Worm (Caenorhabditis elegans) whole organism, L3 larva: ENCODE results near the gene hot-2.

Experiments used
- R02D3.7 ChIP-seq: fragments of 150-350 bp; optimal IDR thresholded peaks from 2 replicates; lab custom pipeline; 2014; ENCODE audit warnings: missing biosample characterization, missing genetic modification characterization
- ZK546.5 ChIP-seq: sonication (generic microtip); optimal IDR thresholded peaks from 2 replicates; lab custom pipeline; 2017; ENCODE audit warnings: missing biosample characterization, missing genetic modification characterization
- aly-2 ChIP-seq: fragments of 150-350 bp; optimal IDR thresholded peaks from 2 replicates; lab custom pipeline; 2014; ENCODE audit warnings: missing biosample characterization, missing genetic modification characterization
- ama-1 ChIP-seq: fragments of 150-350 bp; optimal IDR thresholded peaks from 2 replicates; lab custom pipeline; 2018
- ceh-16 ChIP-seq: sonication (generic microtip); optimal IDR thresholded peaks from 2 replicates; lab custom pipeline; 2017; ENCODE audit warnings: missing biosample characterization, missing genetic modification characterization
- ceh-28 ChIP-seq: fragments of 150-350 bp; optimal IDR thresholded peaks from 2 replicates; lab custom pipeline; 2014; ENCODE audit warnings: missing biosample characterization, missing genetic modification reagents, missing genetic modification characterization
- ceh-82 ChIP-seq: fragments of 150-350 bp; optimal IDR thresholded peaks from 2 replicates; lab custom pipeline; 2014; ENCODE audit warnings: missing biosample characterization, missing genetic modification characterization
- ceh-9 ChIP-seq: sonication (generic microtip); optimal IDR thresholded peaks from 2 replicates; lab custom pipeline; 2018; ENCODE audit warnings: missing biosample characterization, missing genetic modification characterization
- daf-12 ChIP-seq: fragments of 150-350 bp; optimal IDR thresholded peaks from 2 replicates; lab custom pipeline; 2014; ENCODE audit warnings: missing biosample characterization, missing genetic modification reagents, missing genetic modification characterization
- egl-27 ChIP-seq: sonication (generic microtip); optimal IDR thresholded peaks from 4 replicates; lab custom pipeline; 2017; ENCODE audit warnings: missing biosample characterization, missing genetic modification reagents, missing genetic modification characterization
- egl-5 ChIP-seq: fragments of 150-350 bp; optimal IDR thresholded peaks from 2 replicates; lab custom pipeline; 2017; ENCODE audit warnings: missing biosample characterization, missing genetic modification reagents, missing genetic modification characterization, inconsistent platforms
- elt-1 ChIP-seq: fragments of 150-350 bp; optimal IDR thresholded peaks from 2 replicates; lab custom pipeline; 2014; ENCODE audit warnings: missing biosample characterization, missing genetic modification characterization
- elt-2 ChIP-seq: sonication (generic microtip); optimal IDR thresholded peaks from 2 replicates; lab custom pipeline; 2016; ENCODE audit warnings: missing genetic modification reagents, mild to moderate bottlenecking, missing genetic modification characterization, missing compliant biosample characterization
- elt-3 ChIP-seq, 3 experiments: fragments of 150-350 bp in 1 of 3; sonication (generic microtip) in 2 of 3; optimal IDR thresholded peaks; 2 replicates in 2 of 3; 4 replicates in 1 of 3; lab custom pipeline; 2014 to 2017; ENCODE audit warnings: missing biosample characterization in 3 of 3, missing genetic modification characterization in 3 of 3
- eor-1 ChIP-seq, 2 experiments: fragments of 150-350 bp; optimal IDR thresholded peaks; 2 replicates each; lab custom pipeline; 2014 to 2018; ENCODE audit warnings: missing biosample characterization in 2 of 2, missing genetic modification characterization in 2 of 2
- fkh-10 ChIP-seq: sonication (generic microtip); optimal IDR thresholded peaks from 2 replicates; lab custom pipeline; 2017; ENCODE audit warnings: missing biosample characterization, missing genetic modification reagents, missing genetic modification characterization
- fkh-2 ChIP-seq: fragments of 150-350 bp; optimal IDR thresholded peaks from 2 replicates; lab custom pipeline; 2014; ENCODE audit warnings: missing biosample characterization, missing genetic modification reagents, missing genetic modification characterization
- fos-1 ChIP-seq: fragments of 150-350 bp; optimal IDR thresholded peaks from 2 replicates; lab custom pipeline; 2014; ENCODE audit warnings: missing biosample characterization, missing genetic modification characterization
- hmg-11 ChIP-seq: sonication (generic microtip); optimal IDR thresholded peaks from 2 replicates; lab custom pipeline; 2016; ENCODE audit warnings: missing genetic modification characterization, missing compliant biosample characterization
- jun-1 ChIP-seq: fragments of 150-350 bp; optimal IDR thresholded peaks from 2 replicates; lab custom pipeline; 2014; ENCODE audit warnings: missing biosample characterization, missing genetic modification reagents, missing genetic modification characterization
- lin-15B ChIP-seq: fragments of 150-350 bp; optimal IDR thresholded peaks from 2 replicates; lab custom pipeline; 2014; ENCODE audit warnings: missing biosample characterization, missing genetic modification characterization
- lin-39 ChIP-seq: fragments of 150-350 bp; optimal IDR thresholded peaks from 2 replicates; lab custom pipeline; 2018; ENCODE audit warnings: missing biosample characterization, missing genetic modification reagents, missing genetic modification characterization
- lsy-12 ChIP-seq: sonication (generic microtip); optimal IDR thresholded peaks from 2 replicates; lab custom pipeline; 2016; ENCODE audit warnings: mild to moderate bottlenecking, missing genetic modification characterization, missing compliant biosample characterization
- mdl-1 ChIP-seq: fragments of 150-350 bp; optimal IDR thresholded peaks from 2 replicates; lab custom pipeline; 2014; ENCODE audit warnings: missing biosample characterization, missing genetic modification characterization
- mml-1 ChIP-seq: fragments of 150-350 bp; sonication (generic microtip); optimal IDR thresholded peaks from 3 replicates; lab custom pipeline; 2014; ENCODE audit warnings: missing biosample characterization, missing genetic modification characterization
- nfya-1 ChIP-seq: sonication (generic microtip); optimal IDR thresholded peaks from 2 replicates; lab custom pipeline; 2017; ENCODE audit warnings: missing genetic modification characterization, mild to moderate bottlenecking, missing compliant biosample characterization, antibody characterized with exemption, moderate library complexity; ENCODE audit not compliant: insufficient read depth
- nhr-11 ChIP-seq: fragments of 150-350 bp; optimal IDR thresholded peaks from 2 replicates; lab custom pipeline; 2014; ENCODE audit warnings: missing biosample characterization, missing genetic modification characterization
- nhr-12 ChIP-seq: fragments of 150-350 bp; optimal IDR thresholded peaks from 2 replicates; lab custom pipeline; 2014; ENCODE audit warnings: missing biosample characterization, missing genetic modification characterization
- nhr-23 ChIP-seq: fragments of 150-350 bp; optimal IDR thresholded peaks from 2 replicates; lab custom pipeline; 2014; ENCODE audit warnings: missing biosample characterization, missing genetic modification reagents, missing genetic modification characterization
- nhr-237 ChIP-seq: fragments of 150-350 bp; optimal IDR thresholded peaks from 2 replicates; lab custom pipeline; 2014; ENCODE audit warnings: missing biosample characterization, missing genetic modification characterization
- nhr-25 ChIP-seq: sonication (generic microtip); optimal IDR thresholded peaks from 2 replicates; lab custom pipeline; 2017; ENCODE audit warnings: missing biosample characterization, missing genetic modification characterization
- nhr-28 ChIP-seq: fragments of 150-350 bp; optimal IDR thresholded peaks from 2 replicates; lab custom pipeline; 2014; ENCODE audit warnings: missing biosample characterization, missing genetic modification characterization
- nhr-43 ChIP-seq: sonication (generic microtip); optimal IDR thresholded peaks from 2 replicates; lab custom pipeline; 2016; ENCODE audit warnings: mild to moderate bottlenecking, missing genetic modification characterization, missing compliant biosample characterization; ENCODE audit not compliant: poor library complexity, severe bottlenecking
- nhr-67 ChIP-seq: fragments of 150-350 bp; optimal IDR thresholded peaks from 2 replicates; lab custom pipeline; 2014; ENCODE audit warnings: missing biosample characterization, missing genetic modification characterization
- nhr-76 ChIP-seq: fragments of 150-350 bp; sonication (generic microtip); optimal IDR thresholded peaks from 5 replicates; lab custom pipeline; 2014; ENCODE audit warnings: missing biosample characterization, missing genetic modification characterization
- nhr-77 ChIP-seq: fragments of 150-350 bp; optimal IDR thresholded peaks from 2 replicates; lab custom pipeline; 2014; ENCODE audit warnings: missing biosample characterization, missing genetic modification characterization
- pha-4 ChIP-seq: fragments of 150-350 bp; optimal IDR thresholded peaks from 2 replicates; lab custom pipeline; 2014; ENCODE audit warnings: missing biosample characterization, missing genetic modification reagents, missing genetic modification characterization
- pqm-1 ChIP-seq: fragments of 150-350 bp; optimal IDR thresholded peaks from 2 replicates; lab custom pipeline; 2017; ENCODE audit warnings: missing biosample characterization, missing genetic modification characterization, inconsistent platforms
- sea-2 ChIP-seq: fragments of 150-350 bp; sonication (generic microtip); optimal IDR thresholded peaks from 4 replicates; lab custom pipeline; 2014; ENCODE audit warnings: missing biosample characterization, missing genetic modification reagents, missing genetic modification characterization
- skn-1 ChIP-seq: fragments of 150-350 bp; optimal IDR thresholded peaks from 2 replicates; lab custom pipeline; 2014; ENCODE audit warnings: missing biosample characterization, missing genetic modification characterization
- snpc-4 ChIP-seq: fragments of 150-350 bp; optimal IDR thresholded peaks from 2 replicates; lab custom pipeline; 2014; ENCODE audit warnings: missing biosample characterization, missing genetic modification characterization
- tbx-2 ChIP-seq: sonication (generic microtip); optimal IDR thresholded peaks from 2 replicates; lab custom pipeline; 2016; ENCODE audit warnings: mild to moderate bottlenecking, missing genetic modification characterization, missing compliant biosample characterization
- unc-39 ChIP-seq: sonication (generic microtip); optimal IDR thresholded peaks from 4 replicates; lab custom pipeline; 2017; ENCODE audit warnings: missing biosample characterization, missing genetic modification characterization
- unc-62 ChIP-seq: fragments of 150-350 bp; sonication (generic microtip); optimal IDR thresholded peaks from 4 replicates; lab custom pipeline; 2014; ENCODE audit warnings: missing biosample characterization, missing genetic modification reagents, missing genetic modification characterization
- zag-1 ChIP-seq: fragments of 150-350 bp; optimal IDR thresholded peaks from 2 replicates; lab custom pipeline; 2014; ENCODE audit warnings: missing biosample characterization, missing genetic modification characterization
- ztf-11 ChIP-seq: fragments of 150-350 bp; optimal IDR thresholded peaks from 2 replicates; lab custom pipeline; 2014; ENCODE audit warnings: missing biosample characterization, missing genetic modification characterization
- ztf-4 ChIP-seq: fragments of 150-350 bp; optimal IDR thresholded peaks from 2 replicates; lab custom pipeline; 2014; ENCODE audit warnings: missing biosample characterization, missing genetic modification characterization

hot-2 gene

ce11 chrV:19153244-19153643 lies 21.3 kb upstream of the hot-2 start:
- TF ChIP-seq tbx-2 (tag; lab: Kevin White, UChicago) (no peak), pha-4 (peak; percentile 46)
- TF ChIP-seq, all 47 proteins: peak for 1

ce11 chrV:19153806-19154205 lies 20.8 kb upstream of the hot-2 start, which contains the start of gene tsp-13:
TSS of gene tsp-13 (plus strand) at chrV:19154106.
- no peak for TF ChIP-seq pha-4
- TF ChIP-seq zag-1, result no peak
- TF ChIP-seq ceh-28 (tag; lab: Kevin White, UChicago), result no peak
- no peak for TF ChIP-seq nhr-25 (tag; lab: Kevin White, UChicago)
- no peak for TF ChIP-seq tbx-2 (tag; lab: Kevin White, UChicago)
- no peak for TF ChIP-seq fkh-2 (tag; lab: Kevin White, UChicago)
- no peak for TF ChIP-seq ceh-82 (tag; lab: Kevin White, UChicago)
- no peak for TF ChIP-seq lin-15B (tag; lab: Kevin White, UChicago)
- TF ChIP-seq elt-1 (tag; lab: Kevin White, UChicago), result no peak
- TF ChIP-seq lsy-12 (tag; lab: Kevin White, UChicago), result no peak
- TF ChIP-seq ceh-16 (tag; lab: Kevin White, UChicago), result no peak
- no peak for TF ChIP-seq nhr-76
- TF ChIP-seq ama-1 (lab: Kevin White, UChicago), result no peak
- no peak for TF ChIP-seq aly-2 (tag; lab: Kevin White, UChicago)
- no peak for TF ChIP-seq elt-2 (tag; lab: Kevin White, UChicago)
- no peak for TF ChIP-seq eor-1 (tag; optimal IDR thresholded peaks at IDR 0.05; lab: Kevin White, UChicago)
- TF ChIP-seq ztf-11, result no peak
- TF ChIP-seq nhr-12, result no peak
- TF ChIP-seq egl-5 (tag; lab: Kevin White, UChicago), result no peak

- no peak for TF ChIP-seq nhr-25 (tag; lab: Kevin White, UChicago)
- no peak for TF ChIP-seq mdl-1 (tag; lab: Kevin White, UChicago)
- TF ChIP-seq ceh-28 (tag; lab: Kevin White, UChicago), result peak; percentile 54
- TF ChIP-seq nhr-77 (tag; lab: Kevin White, UChicago), result no peak
- TF ChIP-seq nhr-237 (tag; lab: Kevin White, UChicago), result no peak
- no peak for TF ChIP-seq sea-2 (GFP tag; lab: Kevin White, UChicago)
- no peak for TF ChIP-seq ceh-9
- TF ChIP-seq unc-39 (tag; lab: Kevin White, UChicago), result no peak
- TF ChIP-seq ceh-82 (tag; lab: Kevin White, UChicago), result no peak
- TF ChIP-seq ceh-16 (tag; lab: Kevin White, UChicago), result no peak
- no peak for TF ChIP-seq ZK546.5 (tag; lab: Kevin White, UChicago)
- TF ChIP-seq nhr-12, result no peak
- TF ChIP-seq unc-62 (GFP tag; lab: Kevin White, UChicago), result no peak
- TF ChIP-seq ama-1 (lab: Kevin White, UChicago), result no peak
- no peak for TF ChIP-seq egl-5 (tag; lab: Kevin White, UChicago)
- TF ChIP-seq nhr-67 (tag; lab: Kevin White, UChicago), result no peak
- no peak for TF ChIP-seq tbx-2 (tag; lab: Kevin White, UChicago)
- no peak for TF ChIP-seq elt-3 (tag; optimal IDR thresholded peaks at IDR 0.05; lab: Kevin White, UChicago)
- no peak for TF ChIP-seq daf-12 (tag; lab: Kevin White, UChicago)
- TF ChIP-seq nhr-23 (tag; lab: Kevin White, UChicago), result no peak
- TF ChIP-seq egl-27, result no peak
- TF ChIP-seq nfya-1, result no peak
- no peak for TF ChIP-seq aly-2 (tag; lab: Kevin White, UChicago)
- peak; percentile 15 for TF ChIP-seq hmg-11
- TF ChIP-seq R02D3.7 (tag; lab: Kevin White, UChicago), result no peak
- no peak for TF ChIP-seq ztf-4
- peak; percentile 94 for TF ChIP-seq pqm-1 (tag; lab: Kevin White, UChicago)
- TF ChIP-seq mml-1 (tag; lab: Kevin White, UChicago), result no peak
- TF ChIP-seq jun-1 (tag; lab: Kevin White, UChicago), result peak; percentile 96
- no peak for TF ChIP-seq eor-1 (tag; optimal IDR thresholded peaks at IDR 0.05; lab: Kevin White, UChicago)
- peak; percentile 100 for TF ChIP-seq pha-4
- peak; percentile 46 for TF ChIP-seq skn-1 (tag; lab: Kevin White, UChicago)
- TF ChIP-seq nhr-11 (tag; lab: Kevin White, UChicago), result no peak
- peak; percentile 69 for TF ChIP-seq fos-1 (tag; lab: Kevin White, UChicago)
- peak; percentile 100 for TF ChIP-seq elt-2 (tag; lab: Kevin White, UChicago)
- no peak for TF ChIP-seq lsy-12 (tag; lab: Kevin White, UChicago)
- no peak for TF ChIP-seq nhr-76
- no peak for TF ChIP-seq elt-1 (tag; lab: Kevin White, UChicago)
- TF ChIP-seq nhr-28, result no peak
- TF ChIP-seq fkh-10 (GFP tag; lab: Kevin White, UChicago), result no peak
- TF ChIP-seq lin-15B (tag; lab: Kevin White, UChicago), result peak; percentile 2
- TF ChIP-seq ztf-11, result no peak
- TF ChIP-seq snpc-4 (tag; lab: Kevin White, UChicago), result peak; percentile 61
- no peak for TF ChIP-seq fkh-2 (tag; lab: Kevin White, UChicago)
- TF ChIP-seq nhr-43 (tag; lab: Kevin White, UChicago), result no peak
- TF ChIP-seq lin-39 (tag; lab: Kevin White, UChicago), result no peak
- TF ChIP-seq zag-1, result no peak
Observed at ce11 chrV:19158664-19159063, 15.9 kb upstream of the hot-2 start, which contains the start of gene Y39B6A.5. TSS of gene Y39B6A.5 (minus strand) at chrV:19158877.
